Worm (Caenorhabditis elegans) whole organism, L2 larva: Measurements from ENCODE around the gene mps-1.

ENCODE experiments used
- C34F6.9 ChIP-seq: fragments of 150-350 bp; optimal IDR thresholded peaks from 2 replicates; lab custom pipeline; 2014; ENCODE audit warnings: missing biosample characterization, missing genetic modification characterization
- ZK546.5 ChIP-seq: sonication (generic microtip); optimal IDR thresholded peaks from 2 replicates; lab custom pipeline; 2017; ENCODE audit warnings: missing biosample characterization, missing genetic modification characterization
- alr-1 ChIP-seq: fragments of 150-350 bp; optimal IDR thresholded peaks from 2 replicates; lab custom pipeline; 2014; ENCODE audit warnings: missing biosample characterization, missing genetic modification characterization
- aly-2 ChIP-seq: fragments of 150-350 bp; optimal IDR thresholded peaks from 2 replicates; lab custom pipeline; 2014; ENCODE audit warnings: missing biosample characterization, missing genetic modification characterization
- ama-1 ChIP-seq: fragments of 150-350 bp; optimal IDR thresholded peaks from 2 replicates; lab custom pipeline; 2018; ENCODE audit warnings: inconsistent platforms
- blmp-1 ChIP-seq: sonication (generic microtip); optimal IDR thresholded peaks from 2 replicates; lab custom pipeline; 2017; ENCODE audit warnings: missing genetic modification characterization, mild to moderate bottlenecking, missing compliant biosample characterization, antibody characterized with exemption, moderate library complexity; ENCODE audit not compliant: insufficient read depth
- ceh-16 ChIP-seq: fragments of 150-350 bp; optimal IDR thresholded peaks from 2 replicates; lab custom pipeline; 2014; ENCODE audit warnings: missing biosample characterization, missing genetic modification characterization
- ceh-82 ChIP-seq: fragments of 150-350 bp; optimal IDR thresholded peaks from 2 replicates; lab custom pipeline; 2014; ENCODE audit warnings: missing biosample characterization, missing genetic modification characterization
- dmd-4 ChIP-seq: sonication (generic microtip); optimal IDR thresholded peaks from 2 replicates; lab custom pipeline; 2017; ENCODE audit warnings: missing biosample characterization, missing genetic modification characterization
- egl-27 ChIP-seq: sonication (generic microtip); optimal IDR thresholded peaks from 3 replicates; lab custom pipeline; 2017; ENCODE audit warnings: missing biosample characterization, missing genetic modification reagents, missing genetic modification characterization
- elt-1 ChIP-seq: fragments of 150-350 bp; optimal IDR thresholded peaks from 2 replicates; lab custom pipeline; 2014; ENCODE audit warnings: missing biosample characterization, missing genetic modification characterization
- fos-1 ChIP-seq: fragments of 150-350 bp; optimal IDR thresholded peaks from 2 replicates; lab custom pipeline; 2014; ENCODE audit warnings: missing biosample characterization, missing genetic modification characterization
- gmeb-1 ChIP-seq: fragments of 150-350 bp; optimal IDR thresholded peaks from 2 replicates; lab custom pipeline; 2014; ENCODE audit warnings: missing biosample characterization, missing genetic modification characterization
- lin-11 ChIP-seq: fragments of 150-350 bp; sonication (generic microtip); optimal IDR thresholded peaks from 2 replicates; lab custom pipeline; 2014; ENCODE audit warnings: missing biosample characterization, missing genetic modification characterization, inconsistent platforms, mixed read lengths
- lin-39 ChIP-seq: fragments of 150-350 bp; optimal IDR thresholded peaks from 2 replicates; lab custom pipeline; 2014; ENCODE audit warnings: missing biosample characterization, missing genetic modification reagents, missing genetic modification characterization
- lsy-2 ChIP-seq, 2 experiments: fragments of 150-350 bp in 1 of 2; sonication (generic microtip) in 1 of 2; optimal IDR thresholded peaks; 2 replicates each; lab custom pipeline; 2014 to 2017; ENCODE audit warnings: missing biosample characterization in 2 of 2, missing genetic modification characterization in 2 of 2
- mab-5 ChIP-seq: fragments of 150-350 bp; optimal IDR thresholded peaks from 2 replicates; lab custom pipeline; 2014; ENCODE audit warnings: missing biosample characterization, missing genetic modification characterization
- mbf-1 ChIP-seq: sonication (generic microtip); optimal IDR thresholded peaks from 2 replicates; lab custom pipeline; 2017; ENCODE audit warnings: missing biosample characterization, missing genetic modification characterization
- nhr-10 ChIP-seq: sonication (generic microtip); optimal IDR thresholded peaks from 2 replicates; lab custom pipeline; 2017; ENCODE audit warnings: missing biosample characterization, missing genetic modification characterization
- nhr-11 ChIP-seq: fragments of 150-350 bp; optimal IDR thresholded peaks from 2 replicates; lab custom pipeline; 2014; ENCODE audit warnings: missing biosample characterization, missing genetic modification characterization
- nhr-12 ChIP-seq: fragments of 150-350 bp; optimal IDR thresholded peaks from 2 replicates; lab custom pipeline; 2014; ENCODE audit warnings: missing biosample characterization, missing genetic modification characterization
- nhr-129 ChIP-seq: fragments of 150-350 bp; optimal IDR thresholded peaks from 2 replicates; lab custom pipeline; 2014; ENCODE audit warnings: missing biosample characterization, missing genetic modification characterization
- nhr-21 ChIP-seq: fragments of 150-350 bp; optimal IDR thresholded peaks from 2 replicates; lab custom pipeline; 2014; ENCODE audit warnings: missing biosample characterization, missing genetic modification characterization
- nhr-23 ChIP-seq: fragments of 150-350 bp; optimal IDR thresholded peaks from 2 replicates; lab custom pipeline; 2014; ENCODE audit warnings: missing biosample characterization, missing genetic modification reagents, missing genetic modification characterization
- nhr-237 ChIP-seq: fragments of 150-350 bp; optimal IDR thresholded peaks from 2 replicates; lab custom pipeline; 2014; ENCODE audit warnings: missing biosample characterization, missing genetic modification characterization
- nhr-6 ChIP-seq: fragments of 150-350 bp; optimal IDR thresholded peaks from 2 replicates; lab custom pipeline; 2014; ENCODE audit warnings: missing biosample characterization, missing genetic modification characterization
- nhr-77 ChIP-seq: fragments of 150-350 bp; optimal IDR thresholded peaks from 2 replicates; lab custom pipeline; 2014; ENCODE audit warnings: missing biosample characterization, missing genetic modification characterization
- peb-1 ChIP-seq: fragments of 150-350 bp; optimal IDR thresholded peaks from 2 replicates; lab custom pipeline; 2014; ENCODE audit warnings: missing biosample characterization, missing genetic modification characterization
- sem-4 ChIP-seq: fragments of 150-350 bp; optimal IDR thresholded peaks from 2 replicates; lab custom pipeline; 2014; ENCODE audit warnings: missing biosample characterization, missing genetic modification reagents, missing genetic modification characterization
- skn-1 ChIP-seq: sonication (generic microtip); optimal IDR thresholded peaks from 2 replicates; lab custom pipeline; 2017; ENCODE audit warnings: missing biosample characterization, missing genetic modification characterization
- sma-3 ChIP-seq: sonication (generic microtip); optimal IDR thresholded peaks from 2 replicates; lab custom pipeline; 2016; ENCODE audit warnings: missing genetic modification reagents, missing genetic modification characterization, missing compliant biosample characterization
- sma-9 ChIP-seq, 2 experiments: fragments of 150-350 bp in 1 of 2; sonication (generic microtip) in 1 of 2; optimal IDR thresholded peaks; 2 replicates each; lab custom pipeline; 2014 to 2016; ENCODE audit warnings: missing genetic modification characterization in 2 of 2, mild to moderate bottlenecking in 1 of 2, missing biosample characterization in 1 of 2, missing compliant biosample characterization in 1 of 2, missing genetic modification reagents in 1 of 2, moderate library complexity in 1 of 2
- snpc-4 ChIP-seq: fragments of 150-350 bp; optimal IDR thresholded peaks from 2 replicates; lab custom pipeline; 2014; ENCODE audit warnings: missing biosample characterization, missing genetic modification characterization
- unc-39 ChIP-seq: fragments of 150-350 bp; optimal IDR thresholded peaks from 2 replicates; lab custom pipeline; 2014; ENCODE audit warnings: missing biosample characterization, missing genetic modification characterization
- unc-62 ChIP-seq: fragments of 150-350 bp; optimal IDR thresholded peaks from 2 replicates; lab custom pipeline; 2014; ENCODE audit warnings: missing biosample characterization, missing genetic modification reagents, missing genetic modification characterization
- zag-1 ChIP-seq: fragments of 150-350 bp; optimal IDR thresholded peaks from 2 replicates; lab custom pipeline; 2014; ENCODE audit warnings: missing biosample characterization, missing genetic modification characterization
- ztf-1 ChIP-seq: fragments of 200-800 bp; sonication (Bioruptor generic); conservative IDR thresholded peaks from 2 replicates; pipeline ENCODE4 v1.3.6; 2022; ENCODE audit warnings: missing genetic modification characterization, missing compliant biosample characterization
- ztf-11 ChIP-seq: sonication (generic microtip); optimal IDR thresholded peaks from 2 replicates; lab custom pipeline; 2017; ENCODE audit warnings: missing biosample characterization, missing genetic modification characterization

mps-1 gene

ce11 chrII:6339948-6340347 lies 45.8 kb upstream of the mps-1 start, which contains the start of gene C32D5.7:
Gene C32D5.7 (minus strand): TSS chrII:6340048.
- no peak for TF ChIP-seq snpc-4 (tag; lab: Kevin White, UChicago)
- TF ChIP-seq unc-39: no peak
- no peak for TF ChIP-seq mbf-1 (tag; lab: Kevin White, UChicago)
- no peak for TF ChIP-seq dmd-4
- no peak for TF ChIP-seq ceh-16 (tag; lab: Kevin White, UChicago)
- TF ChIP-seq blmp-1: no peak
- no peak for TF ChIP-seq lin-39 (tag; lab: Kevin White, UChicago)
- no peak for TF ChIP-seq lin-11 (tag; lab: Kevin White, UChicago)
- TF ChIP-seq gmeb-1: no peak
- no peak for TF ChIP-seq nhr-129 (tag; lab: Kevin White, UChicago)
- no peak for TF ChIP-seq ama-1 (lab: Kevin White, UChicago)
- TF ChIP-seq sem-4: no peak
- no peak for TF ChIP-seq nhr-77 (tag; lab: Kevin White, UChicago)
- TF ChIP-seq ZK546.5 (tag; lab: Kevin White, UChicago): no peak
- TF ChIP-seq C34F6.9: no peak
- no peak for TF ChIP-seq nhr-12 (tag; lab: Kevin White, UChicago)
- TF ChIP-seq ceh-82 (tag; lab: Kevin White, UChicago): no peak
- TF ChIP-seq, all 48 proteins: peak for 0

- TF ChIP-seq fos-1 (peak; percentile 46), egl-27 (tag; lab: Kevin White, UChicago) (no peak)
- TF ChIP-seq, all 48 proteins: peak for 1
Measured at ce11 chrII:6339511-6339910, 45.4 kb upstream of the mps-1 start.

- TF ChIP-seq fos-1: peak; percentile 53
- peak; percentile 23 for TF ChIP-seq nhr-21 (tag; lab: Kevin White, UChicago)
- peak; percentile 20 for TF ChIP-seq lin-11 (tag; lab: Kevin White, UChicago)
- TF ChIP-seq nhr-11 (tag; lab: Kevin White, UChicago): no peak
Measured at ce11 chrII:6335358-6335757, 41.2 kb upstream of the mps-1 start, which contains the start of gene C32D5.14. Gene C32D5.14 (plus strand): TSS chrII:6335488.

ce11 chrII:6334745-6335260 lies 40.6 kb upstream of the mps-1 start:
- TF ChIP-seq unc-39 (no peak), fos-1 (peak; percentile 33), zag-1 (tag; lab: Kevin White, UChicago) (no peak)

DNA sequence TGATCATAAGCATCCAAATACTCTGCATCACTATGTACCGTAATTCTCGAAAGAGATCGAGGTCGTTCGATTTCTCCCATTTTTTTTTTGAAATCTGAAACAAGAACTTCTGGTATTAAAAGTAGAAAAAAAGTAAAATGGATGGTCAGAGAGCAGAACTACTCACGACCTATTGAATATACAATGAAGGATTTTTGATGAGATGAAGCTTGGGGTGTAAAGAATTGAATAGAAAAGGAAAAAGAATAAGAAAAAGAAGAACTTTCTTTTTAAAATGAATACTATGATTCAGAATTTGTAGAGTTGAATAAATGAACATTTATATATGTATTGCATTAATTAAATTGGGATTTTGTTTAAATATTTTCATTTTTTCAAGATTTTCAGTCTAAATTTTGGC lies 39.7 kb upstream of the mps-1 start, which contains the start of gene ttc-39B:
Gene ttc-39B, minus strand, starts transcription at position 101 of the 400 bp plus-strand sequence.
- no peak for TF ChIP-seq unc-62 (GFP tag; lab: Kevin White, UChicago)
- no peak for TF ChIP-seq lin-39 (tag; lab: Kevin White, UChicago)
- no peak for TF ChIP-seq nhr-12 (tag; lab: Kevin White, UChicago)
- no peak for TF ChIP-seq sma-3 (GFP tag; lab: Kevin White, UChicago)
- TF ChIP-seq ceh-82 (tag; lab: Kevin White, UChicago): no peak
- TF ChIP-seq lin-11 (tag; lab: Kevin White, UChicago): no peak
- TF ChIP-seq ztf-11 (tag; lab: Kevin White, UChicago): no peak
- no peak for TF ChIP-seq unc-39
- no peak for TF ChIP-seq snpc-4 (tag; lab: Kevin White, UChicago)
- no peak for TF ChIP-seq ama-1 (lab: Kevin White, UChicago)
- TF ChIP-seq ZK546.5 (tag; lab: Kevin White, UChicago): no peak
- TF ChIP-seq nhr-21 (tag; lab: Kevin White, UChicago): no peak

ce11 chrII:6331222-6331830 lies 37.2 kb upstream of the mps-1 start, which contains the start of gene set-4:
Gene set-4 (minus strand): TSS chrII:6331341.
- peak; percentile 84 for TF ChIP-seq mab-5 (tag; lab: Kevin White, UChicago)
- TF ChIP-seq nhr-237 (tag; lab: Kevin White, UChicago): peak; percentile 20
- TF ChIP-seq nhr-129 (tag; lab: Kevin White, UChicago): peak; percentile 96
- peak; percentile 68 for TF ChIP-seq ceh-82 (tag; lab: Kevin White, UChicago)
- peak; percentile 93 for TF ChIP-seq sem-4
- TF ChIP-seq nhr-10 (tag; lab: Kevin White, UChicago): peak; percentile 78
- no peak for TF ChIP-seq skn-1 (tag; lab: Kevin White, UChicago)
- TF ChIP-seq peb-1 (tag; lab: Kevin White, UChicago): no peak
- TF ChIP-seq unc-39: no peak
- peak; percentile 87 for TF ChIP-seq nhr-21 (tag; lab: Kevin White, UChicago)
- TF ChIP-seq nhr-6: peak; percentile 85
- TF ChIP-seq lsy-2 (tag; optimal IDR thresholded peaks at IDR 0.05; lab: Kevin White, UChicago): peak; percentile 90 to 95
- TF ChIP-seq zag-1 (tag; lab: Kevin White, UChicago): peak; percentile 72
- TF ChIP-seq nhr-23 (tag; lab: Kevin White, UChicago): no peak
- TF ChIP-seq aly-2 (tag; lab: Kevin White, UChicago): no peak
- TF ChIP-seq lin-11 (tag; lab: Kevin White, UChicago): peak; percentile 89
- peak; percentile 85 for TF ChIP-seq egl-27 (tag; lab: Kevin White, UChicago)
- peak; percentile 26 for TF ChIP-seq ama-1 (lab: Kevin White, UChicago)
- TF ChIP-seq elt-1: no peak
- no peak for TF ChIP-seq alr-1 (tag; lab: Kevin White, UChicago)
- peak; percentile 96 for TF ChIP-seq fos-1
- TF ChIP-seq ztf-11 (tag; lab: Kevin White, UChicago): peak; percentile 61
- peak; percentile 90 for TF ChIP-seq gmeb-1
- TF ChIP-seq sma-3 (GFP tag; lab: Kevin White, UChicago): peak; percentile 91
- TF ChIP-seq ztf-1 (GFP tag; lab: Robert Waterston, UW): no peak
- peak; percentile 92 for TF ChIP-seq sma-9 (GFP tag; optimal IDR thresholded peaks at IDR 0.05; lab: Kevin White, UChicago)
- TF ChIP-seq sma-9 (tag; optimal IDR thresholded peaks at IDR 0.05; lab: Kevin White, UChicago): no peak
- TF ChIP-seq blmp-1: peak; percentile 54
- TF ChIP-seq nhr-12 (tag; lab: Kevin White, UChicago): no peak
- TF ChIP-seq ceh-16 (tag; lab: Kevin White, UChicago): peak; percentile 91
